Fruit fly (Drosophila melanogaster) whole organism, wandering third instar larva: ENCODE results near the gene mRRF2.

Source experiments
- Abd-B ChIP-seq: fragments of >200 bp; optimal IDR thresholded peaks from 2 replicates; lab custom pipeline; 2017; ENCODE audit warnings: missing biosample characterization, missing genetic modification characterization
- CG32264 ChIP-seq: fragments of 200-800 bp; sonication (Bioruptor generic); optimal IDR thresholded peaks from 2 replicates; lab custom pipeline; 2016; ENCODE audit warnings: missing biosample characterization, missing genetic modification characterization
- Dfd ChIP-seq: fragments of >200 bp; optimal IDR thresholded peaks from 2 replicates; lab custom pipeline; 2017; ENCODE audit warnings: missing biosample characterization, missing genetic modification characterization
- Dif ChIP-seq: fragments of 200-275, 200-300 bp; sonication (Bioruptor generic); optimal IDR thresholded peaks from 2 replicates; lab custom pipeline; 2018; ENCODE audit warnings: missing biosample characterization, missing genetic modification characterization; ENCODE audit not compliant: partially characterized antibody
- GATAd ChIP-seq: sonication (Bioruptor generic); optimal IDR thresholded peaks from 2 replicates; lab custom pipeline; 2016; ENCODE audit warnings: missing biosample characterization, missing genetic modification characterization
- Hnf4 ChIP-seq: fragments of 200-800 bp; sonication (Bioruptor generic); optimal IDR thresholded peaks from 2 replicates; lab custom pipeline; 2016; ENCODE audit warnings: missing biosample characterization, mild to moderate bottlenecking, missing genetic modification characterization
- Hr78 ChIP-seq: fragments of >200 bp; optimal IDR thresholded peaks from 2 replicates; lab custom pipeline; 2017; ENCODE audit warnings: missing biosample characterization, missing genetic modification characterization
- Hr83 ChIP-seq: fragments of 200-300 bp; sonication (Bioruptor generic); optimal IDR thresholded peaks from 2 replicates; lab custom pipeline; 2016; ENCODE audit warnings: missing biosample characterization, mild to moderate bottlenecking, missing genetic modification characterization, moderate library complexity; ENCODE audit not compliant: poor library complexity, severe bottlenecking
- Jra ChIP-seq: sonication (Bioruptor generic); optimal IDR thresholded peaks from 2 replicates; lab custom pipeline; 2016; ENCODE audit warnings: missing biosample characterization, missing genetic modification characterization
- Myc ChIP-seq: fragments of >200 bp; optimal IDR thresholded peaks from 2 replicates; lab custom pipeline; 2017
- OdsH ChIP-seq: fragments of 200-800 bp; sonication (Bioruptor generic); optimal IDR thresholded peaks from 2 replicates; lab custom pipeline; 2016; ENCODE audit warnings: missing biosample characterization, mild to moderate bottlenecking, missing genetic modification characterization
- Rel ChIP-seq, 2 experiments: fragments of 200-800 bp; sonication (Bioruptor generic) in 1 of 2; optimal IDR thresholded peaks; 2 replicates in 1 of 2; 3 replicates in 1 of 2; lab custom pipeline; 2016 to 2019; ENCODE audit warnings: mild to moderate bottlenecking in 2 of 2, missing biosample characterization in 2 of 2, missing genetic modification characterization in 2 of 2, moderate library complexity in 1 of 2
- Sp1 ChIP-seq: fragments of 200-800 bp; sonication (Bioruptor generic); optimal IDR thresholded peaks from 3 replicates; lab custom pipeline; 2019; ENCODE audit warnings: missing biosample characterization, mild to moderate bottlenecking, missing genetic modification characterization, moderate library complexity
- Vsx2 ChIP-seq: fragments of 200-300, 225-300 bp; sonication (Bioruptor generic); optimal IDR thresholded peaks from 2 replicates; lab custom pipeline; 2018; ENCODE audit warnings: missing biosample characterization, missing genetic modification characterization; ENCODE audit not compliant: partially characterized antibody
- br ChIP-seq: fragments of 200-800 bp; sonication (Bioruptor generic); optimal IDR thresholded peaks from 2 replicates; lab custom pipeline; 2016; ENCODE audit warnings: missing biosample characterization, missing genetic modification characterization
- brk ChIP-seq: fragments of 200-800 bp; sonication (Bioruptor generic); optimal IDR thresholded peaks from 2 replicates; lab custom pipeline; 2016; ENCODE audit warnings: missing biosample characterization, mild to moderate bottlenecking, missing genetic modification characterization
- dl ChIP-seq, 2 experiments: fragments of 175-275, 200-275 bp in 1 of 2; fragments of 200-275 bp in 1 of 2; sonication (Bioruptor generic); optimal IDR thresholded peaks; lab custom pipeline; 2018; ENCODE audit warnings: mild to moderate bottlenecking in 2 of 2, missing biosample characterization in 2 of 2, missing genetic modification characterization in 2 of 2, moderate library complexity in 2 of 2; ENCODE audit not compliant: partially characterized antibody in 2 of 2, insufficient read depth in 1 of 2
- dmrt93B ChIP-seq: fragments of 200-800 bp; sonication (Bioruptor generic); optimal IDR thresholded peaks from 2 replicates; lab custom pipeline; 2018; ENCODE audit warnings: missing biosample characterization, mild to moderate bottlenecking, missing genetic modification characterization
- dsf ChIP-seq: sonication (Bioruptor generic); optimal IDR thresholded peaks from 2 replicates; lab custom pipeline; 2016; ENCODE audit warnings: missing biosample characterization, missing genetic modification characterization, borderline replicate concordance
- ey ChIP-seq: fragments of 200-800 bp; sonication (Bioruptor generic); optimal IDR thresholded peaks from 2 replicates; lab custom pipeline; 2016; ENCODE audit warnings: missing biosample characterization, missing genetic modification characterization
- foxo ChIP-seq, 2 experiments: fragments of 200-800 bp; sonication (Bioruptor generic); optimal IDR thresholded peaks; 2 replicates in 1 of 2; 3 replicates in 1 of 2; lab custom pipeline; 2016 to 2017; ENCODE audit warnings: missing biosample characterization in 2 of 2, missing genetic modification characterization in 2 of 2
- fru ChIP-seq: fragments of 200-800 bp; sonication (Bioruptor generic); optimal IDR thresholded peaks from 3 replicates; lab custom pipeline; 2016; ENCODE audit warnings: missing biosample characterization, mild to moderate bottlenecking, missing genetic modification characterization
- h ChIP-seq: fragments of 200-800 bp; sonication (Bioruptor generic); optimal IDR thresholded peaks from 3 replicates; lab custom pipeline; 2016; ENCODE audit warnings: missing biosample characterization, mild to moderate bottlenecking, missing genetic modification characterization
- jim ChIP-seq: fragments of 175-275, 200-325 bp; sonication (Bioruptor generic); optimal IDR thresholded peaks from 2 replicates; lab custom pipeline; 2016; ENCODE audit warnings: missing biosample characterization, mild to moderate bottlenecking, missing genetic modification characterization
- lola ChIP-seq: fragments of >200 bp; optimal IDR thresholded peaks from 2 replicates; lab custom pipeline; 2017; ENCODE audit warnings: missing biosample characterization, missing genetic modification characterization
- pan ChIP-seq: fragments of >200 bp; optimal IDR thresholded peaks from 2 replicates; lab custom pipeline; 2017
- rgr ChIP-seq: fragments of 200-800 bp; sonication (Bioruptor generic); optimal IDR thresholded peaks from 3 replicates; lab custom pipeline; 2016; ENCODE audit warnings: missing biosample characterization, mild to moderate bottlenecking, missing genetic modification characterization
- sv ChIP-seq: fragments of 200-800 bp; sonication (Bioruptor generic); optimal IDR thresholded peaks from 3 replicates; lab custom pipeline; 2016; ENCODE audit warnings: missing biosample characterization, missing genetic modification characterization
- tai ChIP-seq: sonication (Bioruptor generic); optimal IDR thresholded peaks from 2 replicates; lab custom pipeline; 2016; ENCODE audit warnings: missing biosample characterization, missing genetic modification characterization
- usp ChIP-seq: fragments of >200 bp; optimal IDR thresholded peaks from 2 replicates; lab custom pipeline; 2017; ENCODE audit warnings: missing biosample characterization, missing genetic modification characterization

Gene mRRF2

DNA sequence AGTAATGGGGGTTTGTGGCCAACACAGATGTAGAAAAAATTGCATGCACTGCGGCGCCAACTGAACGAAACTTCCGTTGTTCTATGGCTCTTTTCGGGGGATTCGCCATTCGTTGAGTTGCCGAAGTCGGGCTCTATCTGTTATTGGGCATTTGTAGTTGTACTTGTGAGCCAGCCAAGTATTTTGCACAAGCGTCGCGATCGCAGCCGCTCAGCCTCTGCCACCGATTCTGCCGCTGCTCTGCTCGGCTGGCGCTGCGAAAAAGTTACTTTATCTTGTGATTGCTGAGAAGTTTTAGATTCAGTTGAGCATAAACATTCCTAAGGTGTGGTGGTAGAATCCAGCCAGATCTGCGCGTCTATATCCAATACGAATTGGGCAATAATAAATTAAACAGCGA, 43.6 kb upstream of the mRRF2 start, which contains the start of gene CG33110:
CG33110 (plus strand) TSS at position 301 of the 400 bp plus-strand sequence.
- TF ChIP-seq foxo (GFP tag; optimal IDR thresholded peaks at IDR 0.05; lab: Kevin White, UChicago): no peak
- TF ChIP-seq pan: no peak
- TF ChIP-seq usp (GFP tag; lab: Kevin White, UChicago): no peak
- no peak for TF ChIP-seq OdsH (GFP tag; lab: Kevin White, UChicago)
- no peak for TF ChIP-seq br
- TF ChIP-seq Rel (GFP tag; optimal IDR thresholded peaks at IDR 0.05; lab: Kevin White, UChicago): no peak
- no peak for TF ChIP-seq Rel (tag; optimal IDR thresholded peaks at IDR 0.05; lab: Kevin White, UChicago)

DNA sequence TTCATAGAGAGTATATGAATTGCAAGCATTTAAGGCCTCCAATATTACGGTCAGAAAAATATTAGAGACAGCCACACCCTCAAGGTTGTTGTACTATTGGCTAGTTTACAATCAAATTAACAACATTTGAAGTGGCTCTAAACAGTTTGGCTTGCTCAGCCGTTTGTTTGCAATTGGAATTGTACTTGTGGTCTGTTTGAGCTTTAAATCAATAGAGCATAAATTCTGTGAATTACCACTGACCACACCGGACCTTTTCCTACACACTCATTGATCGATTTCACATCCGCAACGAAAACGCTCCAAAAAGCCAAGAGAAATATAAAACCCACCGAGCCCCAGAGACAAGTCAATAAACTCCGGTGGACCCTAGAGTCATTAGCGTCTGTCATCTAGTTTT, 39.9 kb upstream of the mRRF2 start:
- no peak for TF ChIP-seq Hr83 (GFP tag; lab: Kevin White, UChicago)
- no peak for TF ChIP-seq ey
- no peak for TF ChIP-seq dmrt93B (GFP tag; lab: Kevin White, UChicago)
- no peak for TF ChIP-seq lola (GFP tag; lab: Kevin White, UChicago)
- no peak for TF ChIP-seq h (GFP tag; lab: Kevin White, UChicago)
- TF ChIP-seq GATAd (GFP tag; lab: Kevin White, UChicago): no peak
- TF ChIP-seq Sp1 (GFP tag; lab: Kevin White, UChicago): no peak
- TF ChIP-seq usp (GFP tag; lab: Kevin White, UChicago): no peak
- TF ChIP-seq sv: no peak
- TF ChIP-seq OdsH (GFP tag; lab: Kevin White, UChicago): no peak

DNA sequence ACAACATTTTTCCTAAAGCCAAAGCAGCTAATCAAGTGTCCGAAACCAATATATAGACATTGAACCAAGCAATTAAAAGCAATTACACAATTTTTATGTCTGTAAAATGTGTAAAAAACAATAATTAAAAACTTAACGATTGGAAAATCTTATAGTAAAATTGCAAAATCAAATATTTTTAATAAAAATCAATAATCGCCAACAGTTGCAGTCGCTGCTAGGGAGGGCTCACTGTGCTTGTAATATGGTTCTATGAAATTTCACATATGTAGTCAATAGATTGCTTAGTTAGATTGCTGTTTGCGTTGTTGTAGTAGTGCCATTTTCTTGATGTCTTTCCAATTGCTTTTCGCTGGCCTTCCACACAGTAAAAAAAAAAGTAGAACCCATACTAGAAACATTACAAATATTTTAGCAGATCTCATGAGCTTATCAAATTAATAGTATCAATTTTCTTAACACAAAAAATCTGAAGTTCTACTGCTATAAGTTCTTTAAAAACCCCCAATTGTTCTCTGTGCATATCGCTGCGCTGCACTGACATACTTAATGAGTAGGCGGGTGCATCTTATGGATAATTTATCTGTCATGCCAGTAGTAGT, 37.3 kb upstream of the mRRF2 start:
- TF ChIP-seq jim (GFP tag; lab: Kevin White, UChicago) (no peak), dsf (GFP tag; lab: Kevin White, UChicago) (no peak), br (no peak), Vsx2 (GFP tag; lab: Kevin White, UChicago) (no peak), fru (no peak)

DNA sequence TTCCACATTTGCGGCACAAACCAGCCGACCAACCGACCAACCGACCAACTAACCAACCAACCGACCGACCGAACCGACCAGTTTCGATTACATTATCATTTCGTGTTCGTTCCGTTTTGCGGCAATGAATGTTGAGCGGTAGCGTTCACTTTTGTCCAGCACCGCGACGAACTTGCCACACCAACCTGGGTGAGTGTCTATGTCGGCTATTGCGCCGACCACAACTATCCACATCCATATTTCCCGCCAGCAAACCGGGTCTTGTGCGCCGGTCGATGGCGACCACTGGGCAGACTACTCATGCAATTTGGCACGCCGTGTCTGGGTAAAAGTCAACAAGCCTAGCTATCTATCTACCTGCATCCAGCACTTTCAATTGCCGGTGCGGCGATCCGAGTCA, 36.5 kb upstream of the mRRF2 start:
- TF ChIP-seq GATAd (GFP tag; lab: Kevin White, UChicago) (no peak), CG32264 (GFP tag; lab: Kevin White, UChicago) (no peak), Dfd (GFP tag; lab: Kevin White, UChicago) (no peak)

DNA sequence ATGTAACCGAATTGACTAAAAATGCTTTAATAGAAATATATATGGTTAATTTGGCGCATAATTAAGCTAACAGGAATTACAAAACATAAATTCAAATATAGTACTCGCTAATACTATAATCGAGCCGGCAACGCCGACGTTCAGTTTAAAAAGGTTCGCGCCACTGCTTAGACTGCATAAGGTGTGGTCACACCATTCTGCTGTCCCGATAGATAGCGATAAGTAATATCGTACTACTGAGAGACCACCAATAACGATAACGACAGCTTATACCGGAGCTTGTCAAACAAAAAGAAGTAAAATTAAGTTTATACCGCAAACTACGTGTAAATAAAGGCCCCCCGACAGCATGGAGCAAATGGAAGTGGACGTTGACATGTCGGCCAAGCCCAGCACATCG, 32.9 kb upstream of the mRRF2 start, which contains the start of gene CSN6:
CSN6 (plus strand) TSS at position 228 of the 400 bp plus-strand sequence.
- TF ChIP-seq h (GFP tag; lab: Kevin White, UChicago) (no peak), Myc (lab: Kevin White, UChicago) (peak; percentile 19)

DNA sequence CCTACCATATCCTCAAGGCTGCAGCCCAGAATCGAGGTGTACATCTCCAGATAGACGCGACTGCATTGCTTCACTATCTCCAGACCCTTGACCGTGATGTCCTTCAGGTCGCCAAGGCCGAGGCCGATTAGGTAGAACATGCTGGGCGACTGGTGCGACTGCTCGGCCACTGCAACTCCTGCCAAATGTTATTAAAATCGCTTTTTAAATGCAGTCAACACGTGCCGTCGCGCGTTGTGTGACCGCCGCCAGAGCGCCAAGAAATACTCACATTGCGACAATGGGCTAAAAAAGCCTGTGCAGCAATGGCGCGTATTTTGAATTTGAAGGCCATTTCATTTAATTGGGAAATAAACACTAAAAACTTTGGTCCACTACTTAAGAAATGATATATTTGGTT, 30.5 kb upstream of the mRRF2 start, which contains the start of gene Dph5:
Dph5 (minus strand) TSS at position 245 of the 400 bp plus-strand sequence.
- no peak for TF ChIP-seq pan
- TF ChIP-seq GATAd (GFP tag; lab: Kevin White, UChicago): no peak
- no peak for TF ChIP-seq tai
- TF ChIP-seq Hr78 (GFP tag; lab: Kevin White, UChicago): no peak
- TF ChIP-seq br: no peak
- TF ChIP-seq usp (GFP tag; lab: Kevin White, UChicago): no peak
- no peak for TF ChIP-seq Jra
- TF ChIP-seq brk (GFP tag; lab: Kevin White, UChicago): no peak
- TF ChIP-seq Hnf4: no peak
- TF ChIP-seq Vsx2 (GFP tag; lab: Kevin White, UChicago): no peak
- TF ChIP-seq dl (GFP tag; optimal IDR thresholded peaks at IDR 0.05; lab: Kevin White, UChicago; ENCODE audit: insufficient read depth in 1 of 2, partially characterized antibody in 2 of 2): no peak
- no peak for TF ChIP-seq Abd-B
- TF ChIP-seq Sp1 (GFP tag; lab: Kevin White, UChicago): no peak
- no peak for TF ChIP-seq Rel (GFP tag; optimal IDR thresholded peaks at IDR 0.05; lab: Kevin White, UChicago)
- no peak for TF ChIP-seq Rel (tag; optimal IDR thresholded peaks at IDR 0.05; lab: Kevin White, UChicago)
- no peak for TF ChIP-seq dmrt93B (GFP tag; lab: Kevin White, UChicago)
- no peak for TF ChIP-seq OdsH (GFP tag; lab: Kevin White, UChicago)
- no peak for TF ChIP-seq Dif (GFP tag; lab: Kevin White, UChicago)
- no peak for TF ChIP-seq rgr
- TF ChIP-seq CG32264 (GFP tag; lab: Kevin White, UChicago): no peak
- no peak for TF ChIP-seq sv
- TF ChIP-seq, all 38 proteins: peak for 0
